Fruit fly (Drosophila melanogaster) whole organism, embryonic: ENCODE results near the gene t-Grip84.

Experiments used
- Antp ChIP-seq: fragments of 200-800 bp; sonication (Bioruptor generic); optimal IDR thresholded peaks from 3 replicates; lab custom pipeline; 2016; ENCODE audit warnings: missing biosample characterization, missing genetic modification characterization
- B-H2 ChIP-seq: fragments of 200-800 bp; sonication (Bioruptor generic); optimal IDR thresholded peaks from 2 replicates; lab custom pipeline; 2018; ENCODE audit warnings: missing biosample characterization, mild to moderate bottlenecking, missing genetic modification characterization
- C15 ChIP-seq: fragments of 200-800 bp; sonication (Bioruptor generic); IDR thresholded peaks from 3 replicates; pipeline ENCODE4 v1.3.6; 2022; ENCODE audit warnings: missing biosample characterization, missing genetic modification characterization
- CG11723 ChIP-seq: fragments of 200-800 bp; sonication (Bioruptor generic); optimal IDR thresholded peaks from 2 replicates; lab custom pipeline; 2017; ENCODE audit warnings: missing biosample characterization, mild to moderate bottlenecking, missing genetic modification characterization
- CG14965 ChIP-seq: fragments of 200-800 bp; sonication (Bioruptor generic); optimal IDR thresholded peaks from 2 replicates; lab custom pipeline; 2016; ENCODE audit warnings: missing biosample characterization, missing genetic modification characterization, borderline replicate concordance
- CG15696 ChIP-seq: fragments of 200-800 bp; sonication (Bioruptor generic); optimal IDR thresholded peaks from 2 replicates; lab custom pipeline; 2019; ENCODE audit warnings: missing biosample characterization, mild to moderate bottlenecking, missing genetic modification characterization, moderate library complexity
- CG17802 ChIP-seq: fragments of 200-800 bp; sonication (Bioruptor generic); optimal IDR thresholded peaks from 2 replicates; lab custom pipeline; 2018; ENCODE audit warnings: missing biosample characterization, mild to moderate bottlenecking, missing genetic modification characterization, moderate library complexity
- CG2678 ChIP-seq: fragments of 200-800 bp; sonication (Bioruptor generic); optimal IDR thresholded peaks from 3 replicates; lab custom pipeline; 2019; ENCODE audit warnings: missing biosample characterization, mild to moderate bottlenecking, missing genetic modification characterization, moderate library complexity
- CG2889 ChIP-seq: fragments of 200-800 bp; sonication (Bioruptor generic); IDR thresholded peaks from 3 replicates; pipeline ENCODE4 v1.3.6; 2022; ENCODE audit warnings: missing biosample characterization, missing genetic modification characterization
- CG3407 ChIP-seq: fragments of 200-800 bp; sonication (Bioruptor generic); optimal IDR thresholded peaks from 2 replicates; lab custom pipeline; 2018; ENCODE audit warnings: missing biosample characterization, mild to moderate bottlenecking, missing genetic modification characterization
- CG34376 ChIP-seq: fragments of 200-800 bp; sonication (Bioruptor generic); optimal IDR thresholded peaks from 2 replicates; lab custom pipeline; 2018; ENCODE audit warnings: missing biosample characterization, mild to moderate bottlenecking, missing genetic modification characterization
- CG43689 ChIP-seq: fragments of 200-800 bp; sonication (Bioruptor generic); IDR thresholded peaks from 2 replicates; pipeline ENCODE4 v1.3.6; 2022; ENCODE audit warnings: missing biosample characterization, missing genetic modification characterization
- CG4424 ChIP-seq: fragments of 200-800 bp; sonication (Bioruptor generic); optimal IDR thresholded peaks from 3 replicates; lab custom pipeline; 2016; ENCODE audit warnings: missing biosample characterization, missing genetic modification characterization
- CG4617 ChIP-seq: fragments of 200-800 bp; sonication (Bioruptor generic); optimal IDR thresholded peaks from 3 replicates; lab custom pipeline; 2016; ENCODE audit warnings: missing biosample characterization, missing genetic modification characterization, borderline replicate concordance
- CG6254 ChIP-seq: fragments of 200-800 bp; sonication (Bioruptor generic); optimal IDR thresholded peaks from 3 replicates; lab custom pipeline; 2017; ENCODE audit warnings: mild to moderate bottlenecking, missing biosample characterization, missing genetic modification reagents, missing genetic modification characterization
- CG7839 ChIP-seq: fragments of 200-800 bp; sonication (Bioruptor generic); optimal IDR thresholded peaks from 3 replicates; lab custom pipeline; 2018; ENCODE audit warnings: missing biosample characterization, mild to moderate bottlenecking, missing genetic modification characterization, moderate library complexity
- CG7928 ChIP-seq: fragments of 200-800 bp; sonication (Bioruptor generic); optimal IDR thresholded peaks from 2 replicates; lab custom pipeline; 2017; ENCODE audit warnings: missing biosample characterization, mild to moderate bottlenecking, missing genetic modification characterization
- CG8359 ChIP-seq: fragments of 200-800 bp; sonication (Bioruptor generic); optimal IDR thresholded peaks from 2 replicates; lab custom pipeline; 2017; ENCODE audit warnings: missing biosample characterization, mild to moderate bottlenecking, missing genetic modification characterization, borderline replicate concordance
- CG9876 ChIP-seq: fragments of 200-800 bp; sonication (Bioruptor generic); optimal IDR thresholded peaks from 2 replicates; lab custom pipeline; 2016; ENCODE audit warnings: missing biosample characterization, missing genetic modification characterization
- Dfd ChIP-seq, 2 experiments: fragments of >200 bp; optimal IDR thresholded peaks; 2 replicates each; lab custom pipeline; 2017; ENCODE audit warnings: missing biosample characterization in 2 of 2, missing genetic modification characterization in 2 of 2
- Gug ChIP-seq: fragments of 200-800 bp; sonication (Bioruptor generic); IDR thresholded peaks from 4 replicates; pipeline ENCODE4 v1.3.6; 2022; ENCODE audit warnings: missing biosample characterization, missing genetic modification characterization
- NC2α ChIP-seq: fragments of 200-800 bp; sonication (Bioruptor generic); optimal IDR thresholded peaks from 2 replicates; lab custom pipeline; 2016; ENCODE audit warnings: missing biosample characterization, missing genetic modification characterization
- NfI ChIP-seq: fragments of 200-800 bp; sonication (Bioruptor generic); optimal IDR thresholded peaks from 3 replicates; lab custom pipeline; 2018; ENCODE audit warnings: missing biosample characterization, mild to moderate bottlenecking, missing genetic modification characterization, moderate library complexity
- Ptx1 ChIP-seq: fragments of 200-800 bp; sonication (Bioruptor generic); IDR thresholded peaks from 2 replicates; pipeline ENCODE4 v1.3.6; 2022; ENCODE audit warnings: missing biosample characterization, missing genetic modification characterization
- Rfx ChIP-seq: fragments of 200-800 bp; sonication (Bioruptor generic); IDR thresholded peaks from 2 replicates; pipeline ENCODE4 v1.3.6; 2022; ENCODE audit warnings: missing biosample characterization, missing genetic modification characterization
- Xbp1 ChIP-seq: fragments of 200-800 bp; sonication (Bioruptor generic); optimal IDR thresholded peaks from 3 replicates; lab custom pipeline; 2016; ENCODE audit warnings: missing biosample characterization, mild to moderate bottlenecking, missing genetic modification characterization
- Xrp1 ChIP-seq: fragments of 200-800 bp; sonication (Bioruptor generic); IDR thresholded peaks from 2 replicates; pipeline ENCODE4 v1.3.6; 2022; ENCODE audit warnings: missing biosample characterization, missing genetic modification characterization
- abd-A ChIP-seq: fragments of 200-800 bp; sonication (Bioruptor generic); optimal IDR thresholded peaks from 3 replicates; lab custom pipeline; 2019; ENCODE audit warnings: missing biosample characterization, mild to moderate bottlenecking, missing genetic modification characterization, moderate library complexity
- ase ChIP-seq: fragments of 200-800 bp; sonication (Bioruptor generic); IDR thresholded peaks from 3 replicates; pipeline ENCODE4 v1.3.6; 2022; ENCODE audit warnings: missing biosample characterization, missing genetic modification characterization
- bab2 ChIP-seq: fragments of 200-800 bp; sonication (Bioruptor generic); optimal IDR thresholded peaks from 2 replicates; lab custom pipeline; 2016; ENCODE audit warnings: missing biosample characterization, missing genetic modification characterization
- bsh ChIP-seq, 2 experiments: fragments of 200-800 bp; sonication (Bioruptor generic); optimal IDR thresholded peaks; 2 replicates each; lab custom pipeline; 2017 to 2018; ENCODE audit warnings: mild to moderate bottlenecking in 2 of 2, missing biosample characterization in 2 of 2, missing genetic modification characterization in 2 of 2, moderate library complexity in 1 of 2
- cwo ChIP-seq: fragments of 200-800 bp; sonication (Bioruptor generic); optimal IDR thresholded peaks from 3 replicates; lab custom pipeline; 2017; ENCODE audit warnings: missing biosample characterization, missing genetic modification characterization, mild to moderate bottlenecking, moderate library complexity, missing genetic modification reagents
- da ChIP-seq: fragments of 200-800 bp; sonication (Bioruptor generic); optimal IDR thresholded peaks from 2 replicates; lab custom pipeline; 2016; ENCODE audit warnings: missing biosample characterization, missing genetic modification characterization
- emc ChIP-seq: fragments of 200-800 bp; sonication (Bioruptor generic); optimal IDR thresholded peaks from 2 replicates; lab custom pipeline; 2016; ENCODE audit warnings: missing biosample characterization, missing genetic modification characterization
- ewg ChIP-seq: fragments of 200-800 bp; sonication (Bioruptor generic); optimal IDR thresholded peaks from 3 replicates; lab custom pipeline; 2017; ENCODE audit warnings: mild to moderate bottlenecking, missing biosample characterization, missing genetic modification reagents, missing genetic modification characterization
- eyg ChIP-seq: fragments of 200-800 bp; sonication (Bioruptor generic); optimal IDR thresholded peaks from 3 replicates; lab custom pipeline; 2016; ENCODE audit warnings: missing biosample characterization, missing genetic modification characterization
- ftz-f1 ChIP-seq: fragments of 200-800 bp; sonication (Bioruptor generic); optimal IDR thresholded peaks from 2 replicates; lab custom pipeline; 2016; ENCODE audit warnings: missing biosample characterization, missing genetic modification characterization
- grn ChIP-seq: fragments of 200-800 bp; sonication (Bioruptor generic); optimal IDR thresholded peaks from 3 replicates; lab custom pipeline; 2017; ENCODE audit warnings: missing biosample characterization, missing genetic modification characterization
- gro ChIP-seq: fragments of 200-800 bp; sonication (Bioruptor generic); optimal IDR thresholded peaks from 2 replicates; lab custom pipeline; 2016; ENCODE audit warnings: missing biosample characterization, missing genetic modification characterization
- knrl ChIP-seq: fragments of 200-800 bp; sonication (Bioruptor generic); IDR thresholded peaks from 3 replicates; pipeline ENCODE4 v1.3.6; 2022; ENCODE audit warnings: missing biosample characterization, missing genetic modification characterization; ENCODE audit not compliant: partially characterized antibody
- lab ChIP-seq: fragments of 200-800 bp; sonication (Bioruptor generic); optimal IDR thresholded peaks from 3 replicates; lab custom pipeline; 2017; ENCODE audit warnings: missing biosample characterization, missing genetic modification characterization, mild to moderate bottlenecking, moderate library complexity, missing genetic modification reagents
- maf-S ChIP-seq: fragments of 200-800 bp; sonication (Bioruptor generic); optimal IDR thresholded peaks from 2 replicates; lab custom pipeline; 2016; ENCODE audit warnings: missing biosample characterization, missing genetic modification characterization
- oc ChIP-seq: fragments of 200-800 bp; sonication (Bioruptor generic); optimal IDR thresholded peaks from 2 replicates; lab custom pipeline; 2018; ENCODE audit warnings: missing biosample characterization, mild to moderate bottlenecking, missing genetic modification characterization, moderate library complexity
- pfk ChIP-seq: fragments of 200-800 bp; sonication (Bioruptor generic); optimal IDR thresholded peaks from 2 replicates; lab custom pipeline; 2018; ENCODE audit warnings: missing biosample characterization, mild to moderate bottlenecking, missing genetic modification characterization, moderate library complexity
- psq ChIP-seq: fragments of 200-800 bp; sonication (Bioruptor generic); optimal IDR thresholded peaks from 2 replicates; lab custom pipeline; 2017; ENCODE audit warnings: missing biosample characterization, missing genetic modification characterization
- pzg ChIP-seq: fragments of 200-800 bp; sonication (Bioruptor generic); optimal IDR thresholded peaks from 3 replicates; lab custom pipeline; 2018; ENCODE audit warnings: missing biosample characterization, mild to moderate bottlenecking, missing genetic modification characterization, moderate library complexity
- ranshi ChIP-seq: fragments of 200-800 bp; sonication (Bioruptor generic); IDR thresholded peaks from 2 replicates; pipeline ENCODE4 v1.3.6; 2022; ENCODE audit warnings: missing biosample characterization, missing genetic modification characterization
- sob ChIP-seq: fragments of 200-800 bp; sonication (Bioruptor generic); IDR thresholded peaks from 2 replicates; pipeline ENCODE4 v1.3.6; 2022; ENCODE audit warnings: missing biosample characterization, missing genetic modification characterization
- tio ChIP-seq: fragments of 200-800 bp; sonication (Bioruptor generic); optimal IDR thresholded peaks from 2 replicates; lab custom pipeline; 2017; ENCODE audit warnings: missing biosample characterization, missing genetic modification characterization, inconsistent platforms
- z ChIP-seq: fragments of 200-800 bp; sonication (Bioruptor generic); IDR thresholded peaks from 3 replicates; pipeline ENCODE4 v1.3.6; 2022; ENCODE audit warnings: missing biosample characterization, missing genetic modification characterization
- zen ChIP-seq: fragments of 200-800 bp; sonication (Bioruptor generic); optimal IDR thresholded peaks from 3 replicates; lab custom pipeline; 2018; ENCODE audit warnings: missing biosample characterization, mild to moderate bottlenecking, missing genetic modification characterization, moderate library complexity

t-Grip84 gene

dm6 chr3L:7614226-7614625 lies 23.4 kb upstream of the t-Grip84 start (continued):
- TF ChIP-seq Gug, result no peak
- peak; percentile 54; the same call in 1 of the 2 replicates for TF ChIP-seq Rfx
- peak; percentile 27 for TF ChIP-seq tio
- peak; percentile 36 for TF ChIP-seq CG4424 (GFP tag; lab: Kevin White, UChicago)
- no peak for TF ChIP-seq CG6254 (GFP tag; lab: Kevin White, UChicago)
- peak; percentile 13 for TF ChIP-seq oc (tag; lab: Kevin White, UChicago)
- TF ChIP-seq Xbp1 (GFP tag; lab: Kevin White, UChicago), result peak; percentile 43
- TF ChIP-seq ase (GFP tag; lab: Robert Waterston, UW), result 0 out of 3 replicates have a peak, but pooled peaks have one; percentile 42
- TF ChIP-seq C15 (GFP tag; lab: Robert Waterston, UW), result no peak
- no peak for TF ChIP-seq maf-S (GFP tag; lab: Kevin White, UChicago)
- TF ChIP-seq CG2889 (GFP tag; lab: Robert Waterston, UW), result no peak
- TF ChIP-seq CG2678, result peak; percentile 65
- peak; percentile 30 for TF ChIP-seq CG15696 (tag; lab: Kevin White, UChicago)
- no peak for TF ChIP-seq psq (GFP tag; lab: Kevin White, UChicago)
- TF ChIP-seq B-H2 (GFP tag; lab: Kevin White, UChicago), result no peak
- peak; percentile 20 for TF ChIP-seq Antp (GFP tag; lab: Kevin White, UChicago)
- TF ChIP-seq CG4617 (GFP tag; lab: Kevin White, UChicago), result no peak
- TF ChIP-seq CG17802 (tag; lab: Kevin White, UChicago), result no peak
- TF ChIP-seq emc (GFP tag; lab: Kevin White, UChicago), result no peak
- TF ChIP-seq gro (GFP tag; lab: Kevin White, UChicago), result no peak
- TF ChIP-seq ftz-f1 (GFP tag; lab: Kevin White, UChicago), result no peak
- no peak for TF ChIP-seq z
- no peak; the same call in 1 of the 2 replicates for TF ChIP-seq sob
- peak; percentile 46; the same call in 1 of the 2 replicates for TF ChIP-seq ranshi
- no peak for TF ChIP-seq CG11723
- no peak for TF ChIP-seq knrl (GFP tag; lab: Robert Waterston, UW)
- TF ChIP-seq ewg (GFP tag; lab: Kevin White, UChicago), result no peak
- TF ChIP-seq CG14965 (GFP tag; lab: Kevin White, UChicago), result no peak
- TF ChIP-seq NfI (GFP tag; lab: Kevin White, UChicago), result peak; percentile 13
- TF ChIP-seq eyg, result no peak
- peak; percentile 59 for TF ChIP-seq Ptx1 (GFP tag; lab: Robert Waterston, UW)
- no peak for TF ChIP-seq CG3407
- no peak for TF ChIP-seq CG9876 (GFP tag; lab: Kevin White, UChicago)
- peak in 1 of 2 experiments; percentile 68 for TF ChIP-seq bsh (GFP tag; optimal IDR thresholded peaks at IDR 0.05; lab: Kevin White, UChicago)
- TF ChIP-seq Dfd (GFP tag; optimal IDR thresholded peaks at IDR 0.05; lab: Kevin White, UChicago), result no peak
- TF ChIP-seq CG7839 (tag; lab: Kevin White, UChicago), result peak; percentile 56
- no peak for TF ChIP-seq pzg (GFP tag; lab: Kevin White, UChicago)
- no peak for TF ChIP-seq pfk (GFP tag; lab: Kevin White, UChicago)
- TF ChIP-seq cwo (GFP tag; lab: Kevin White, UChicago), result peak; percentile 29
- TF ChIP-seq Xrp1 (GFP tag; lab: Robert Waterston, UW), result peak; percentile 51; the same call in 1 of the 2 replicates
- TF ChIP-seq CG34376 (GFP tag; lab: Kevin White, UChicago), result no peak
- no peak for TF ChIP-seq CG7928 (GFP tag; lab: Kevin White, UChicago)
- TF ChIP-seq CG43689 (GFP tag; lab: Robert Waterston, UW), result no peak
- TF ChIP-seq CG8359, result no peak
- TF ChIP-seq NC2α, result no peak
- peak; percentile 36 for TF ChIP-seq bab2 (GFP tag; lab: Kevin White, UChicago)
- TF ChIP-seq lab, result peak; percentile 45
- TF ChIP-seq zen (tag; lab: Kevin White, UChicago), result no peak
- no peak for TF ChIP-seq da (GFP tag; lab: Kevin White, UChicago)
- no peak for TF ChIP-seq grn (GFP tag; lab: Kevin White, UChicago)
- no peak for TF ChIP-seq abd-A (tag; lab: Kevin White, UChicago)
